Worm (Caenorhabditis elegans): Measurements from ENCODE around the gene mig-21.

- TF ChIP-seq nhr-237 (tag; optimal IDR thresholded peaks at IDR 0.05) (no peak), elt-1 (tag; optimal IDR thresholded peaks at IDR 0.05) (no peak), R02D3.7 (tag; optimal IDR thresholded peaks at IDR 0.05) (no peak), sma-9 (GFP tag; optimal IDR thresholded peaks at IDR 0.05) (no peak), sma-9 (tag; optimal IDR thresholded peaks at IDR 0.05) (no peak), nhr-23 (tag; optimal IDR thresholded peaks at IDR 0.05) (no peak), unc-62 (GFP tag; optimal IDR thresholded peaks at IDR 0.05) (no peak), ztf-11 (tag; optimal IDR thresholded peaks at IDR 0.05) (no peak), Y55F3AM.14 (GFP tag; optimal IDR thresholded peaks at IDR 0.05) (no peak), alr-1 (tag; optimal IDR thresholded peaks at IDR 0.05) (no peak), C34F6.9 (tag; optimal IDR thresholded peaks at IDR 0.05) (peak; percentile 53), unc-55 (GFP tag; optimal IDR thresholded peaks at IDR 0.05) (no peak)
Observed at ce11 chrIII:5864270-5864669, 13.9 kb downstream of the mig-21 start, which contains the start of gene rabn-5.
